Fruit fly (Drosophila melanogaster) whole organism, pupa: ENCODE results near the gene CG14174.

Experiments
- CG15710 ChIP-seq: fragments of 200-800 bp; sonication (Bioruptor generic); optimal IDR thresholded peaks from 2 replicates; lab custom pipeline; 2018; ENCODE audit warnings: missing biosample characterization, mild to moderate bottlenecking, missing genetic modification characterization, moderate library complexity
- CG17806 ChIP-seq: fragments of 200-800 bp; sonication (Bioruptor generic); optimal IDR thresholded peaks from 2 replicates; lab custom pipeline; 2018; ENCODE audit warnings: missing biosample characterization, mild to moderate bottlenecking, missing genetic modification characterization, moderate library complexity
- CG8159 ChIP-seq: fragments of 200-800 bp; sonication (Bioruptor generic); optimal IDR thresholded peaks from 3 replicates; lab custom pipeline; 2018; ENCODE audit warnings: missing biosample characterization, mild to moderate bottlenecking, missing genetic modification characterization, moderate library complexity
- EcR ChIP-seq: fragments of 200-800 bp; sonication (Bioruptor generic); optimal IDR thresholded peaks from 3 replicates; lab custom pipeline; 2019; ENCODE audit warnings: missing biosample characterization, missing genetic modification characterization, mild to moderate bottlenecking, moderate library complexity, missing genetic modification reagents
- Ets98B ChIP-seq: fragments of 200-800 bp; sonication (Bioruptor generic); IDR thresholded peaks from 2 replicates; pipeline ENCODE4 v1.3.6; 2022; ENCODE audit warnings: missing biosample characterization, missing genetic modification characterization
- Pif1A ChIP-seq: fragments of 200-800 bp; sonication (Bioruptor generic); optimal IDR thresholded peaks from 3 replicates; lab custom pipeline; 2016; ENCODE audit warnings: missing biosample characterization, missing genetic modification characterization
- Pif1B ChIP-seq: fragments of 200-800 bp; sonication (Bioruptor generic); optimal IDR thresholded peaks from 3 replicates; lab custom pipeline; 2016; ENCODE audit warnings: missing biosample characterization, missing genetic modification characterization
- Snoo ChIP-seq: fragments of 200-800 bp; sonication (Bioruptor generic); optimal IDR thresholded peaks from 3 replicates; lab custom pipeline; 2017; ENCODE audit warnings: missing biosample characterization, mild to moderate bottlenecking, missing genetic modification characterization, inconsistent platforms
- fd96Ca ChIP-seq: fragments of 200-800 bp; sonication (Bioruptor generic); IDR thresholded peaks from 3 replicates; pipeline ENCODE4 v1.3.6; 2022; ENCODE audit warnings: missing biosample characterization, missing genetic modification characterization
- rn ChIP-seq: fragments of 200-800 bp; sonication (Bioruptor generic); IDR thresholded peaks from 2 replicates; pipeline ENCODE4 v1.3.6; 2022; ENCODE audit warnings: missing biosample characterization, missing genetic modification characterization

DNA sequence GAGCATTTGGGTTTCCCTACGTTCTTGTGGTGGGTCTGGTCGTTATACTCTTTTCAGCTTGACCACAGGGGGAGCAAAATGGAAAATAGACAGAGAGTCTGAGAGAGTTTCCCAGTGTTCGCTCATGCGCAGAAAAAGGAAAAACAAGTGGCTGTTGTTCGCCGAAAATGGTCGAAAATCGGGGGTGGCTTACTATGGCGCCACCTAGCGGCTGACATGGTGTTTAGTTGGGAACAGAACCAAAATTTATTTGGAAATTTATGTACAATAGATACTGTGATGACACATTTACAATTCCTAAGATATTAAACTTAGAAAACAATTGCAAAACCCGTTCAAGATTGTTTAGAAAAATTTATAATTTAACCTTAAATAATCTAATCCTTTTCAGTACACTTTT is 32.5 kb downstream of the CG14174 start:
- TF ChIP-seq CG17806 (tag; lab: Kevin White, UChicago) (no peak), rn (GFP tag; lab: Robert Waterston, UW) (no peak), Pif1B (GFP tag; lab: Kevin White, UChicago) (no peak), Ets98B (no peak), Pif1A (no peak), EcR (GFP tag; lab: Kevin White, UChicago) (no peak), CG15710 (no peak), fd96Ca (GFP tag; lab: Robert Waterston, UW) (no peak), Snoo (no peak), CG8159 (tag; lab: Kevin White, UChicago) (no peak)
